Worm (Caenorhabditis elegans) whole organism, L4 larva: ENCODE data around the gene R11D1.7.

Experiments used
- ama-1 ChIP-seq: fragments of 150-350 bp; optimal IDR thresholded peaks from 2 replicates; lab custom pipeline; 2014; ENCODE audit warnings: inconsistent platforms, mixed read lengths
- arid-1 ChIP-seq: fragments of 200-800 bp; sonication (Bioruptor generic); conservative IDR thresholded peaks from 2 replicates; pipeline ENCODE4 v1.3.6; 2022; ENCODE audit warnings: missing genetic modification reagents, missing genetic modification characterization, missing compliant biosample characterization
- lin-39 ChIP-seq: fragments of 150-350 bp; optimal IDR thresholded peaks from 2 replicates; lab custom pipeline; 2014; ENCODE audit warnings: missing biosample characterization, missing genetic modification reagents, missing genetic modification characterization
- zag-1 ChIP-seq: fragments of 150-350 bp; optimal IDR thresholded peaks from 2 replicates; lab custom pipeline; 2014; ENCODE audit warnings: missing biosample characterization, missing genetic modification characterization

ce11 chrV:12714120-12714519, 5.7 kb upstream of the R11D1.7 start, which contains the start of gene R11D1.4:
- TF ChIP-seq arid-1: no peak
- TF ChIP-seq zag-1 (tag; lab: Kevin White, UChicago): no peak
- no peak for TF ChIP-seq ama-1
- no peak for TF ChIP-seq lin-39 (tag; lab: Kevin White, UChicago)
